Worm (Caenorhabditis elegans) whole organism, L4 larva: ENCODE results near the gene F40H3.3.

Experiments used
- jun-1 ChIP-seq: fragments of 150-350 bp; optimal IDR thresholded peaks from 2 replicates; lab custom pipeline; 2014; ENCODE audit warnings: missing biosample characterization, missing genetic modification reagents, missing genetic modification characterization
- mdl-1 ChIP-seq, 2 experiments: fragments of 150-350 bp in 1 of 2; sonication (generic microtip) in 1 of 2; optimal IDR thresholded peaks; 2 replicates each; lab custom pipeline; 2014 to 2017; ENCODE audit warnings: missing biosample characterization in 2 of 2, missing genetic modification characterization in 2 of 2
- nhr-48 ChIP-seq: sonication (generic microtip); optimal IDR thresholded peaks from 2 replicates; lab custom pipeline; 2016; ENCODE audit warnings: mild to moderate bottlenecking, missing genetic modification characterization, missing compliant biosample characterization
- vab-7 ChIP-seq: fragments of 200-800 bp; sonication (Bioruptor generic); IDR thresholded peaks from 2 replicates; pipeline ENCODE4 v1.3.6; 2022; ENCODE audit warnings: missing genetic modification reagents, missing genetic modification characterization, missing compliant biosample characterization

- TF ChIP-seq mdl-1 (tag; optimal IDR thresholded peaks at IDR 0.05; lab: Kevin White, UChicago): no peak
- no peak for TF ChIP-seq nhr-48 (tag; lab: Kevin White, UChicago)
- TF ChIP-seq jun-1 (tag; lab: Kevin White, UChicago): no peak
- no peak for TF ChIP-seq vab-7
These were observed 21.2 kb downstream of the F40H3.3 start, which contains the start of gene cpb-2 for ce11 chrII:6192484-6192883.
